Fruit fly (Drosophila melanogaster) whole organism, embryonic: Measurements from ENCODE around the gene dsx.

Experiments used
- Abd-B ChIP-seq: fragments of 200-800 bp; sonication (Bioruptor generic); optimal IDR thresholded peaks from 2 replicates; lab custom pipeline; 2018; ENCODE audit warnings: missing biosample characterization, mild to moderate bottlenecking, missing genetic modification characterization, moderate library complexity
- Ada2b ChIP-seq: fragments of 200-800 bp; sonication (Bioruptor generic); IDR thresholded peaks from 2 replicates; pipeline ENCODE4 v1.3.6; 2022; ENCODE audit warnings: missing biosample characterization, missing genetic modification characterization
- Aef1 ChIP-seq: fragments of 200-800 bp; sonication (Bioruptor generic); IDR thresholded peaks from 3 replicates; pipeline ENCODE4 v1.3.6; 2022; ENCODE audit warnings: missing biosample characterization, missing genetic modification characterization
- Atf3 ChIP-seq: fragments of 200-800 bp; sonication (Bioruptor generic); optimal IDR thresholded peaks from 3 replicates; lab custom pipeline; 2016; ENCODE audit warnings: missing biosample characterization, missing genetic modification characterization
- C15 ChIP-seq: fragments of 200-800 bp; sonication (Bioruptor generic); IDR thresholded peaks from 3 replicates; pipeline ENCODE4 v1.3.6; 2022; ENCODE audit warnings: missing biosample characterization, missing genetic modification characterization
- CG10274 ChIP-seq: fragments of 200-800 bp; sonication (Bioruptor generic); optimal IDR thresholded peaks from 3 replicates; lab custom pipeline; 2017; ENCODE audit warnings: missing biosample characterization, mild to moderate bottlenecking, missing genetic modification characterization
- CG10959 ChIP-seq: fragments of 200-800 bp; sonication (Bioruptor generic); IDR thresholded peaks from 2 replicates; pipeline ENCODE4 v1.3.6; 2022; ENCODE audit warnings: missing biosample characterization, missing genetic modification characterization
- CG13424 ChIP-seq: fragments of 200-800 bp; sonication (Bioruptor generic); optimal IDR thresholded peaks from 2 replicates; lab custom pipeline; 2019; ENCODE audit warnings: missing biosample characterization, mild to moderate bottlenecking, missing genetic modification characterization, moderate library complexity
- CG14441 ChIP-seq: fragments of 200-800 bp; sonication (Bioruptor generic); IDR thresholded peaks from 2 replicates; pipeline ENCODE4 v1.3.6; 2022; ENCODE audit warnings: missing biosample characterization, missing genetic modification characterization
- CG14710 ChIP-seq: fragments of 200-800 bp; sonication (Bioruptor generic); optimal IDR thresholded peaks from 3 replicates; lab custom pipeline; 2019; ENCODE audit warnings: missing biosample characterization, mild to moderate bottlenecking, missing genetic modification characterization, moderate library complexity
- CG17361 ChIP-seq: fragments of 200-800 bp; sonication (Bioruptor generic); IDR thresholded peaks from 3 replicates; pipeline ENCODE4 v1.3.6; 2022; ENCODE audit warnings: missing biosample characterization, missing genetic modification characterization
- CG17802 ChIP-seq: fragments of 200-800 bp; sonication (Bioruptor generic); optimal IDR thresholded peaks from 2 replicates; lab custom pipeline; 2018; ENCODE audit warnings: missing biosample characterization, mild to moderate bottlenecking, missing genetic modification characterization, moderate library complexity
- CG2116 ChIP-seq: fragments of 200-800 bp; sonication (Bioruptor generic); optimal IDR thresholded peaks from 3 replicates; lab custom pipeline; 2018; ENCODE audit warnings: missing biosample characterization, mild to moderate bottlenecking, missing genetic modification characterization
- CG31441 ChIP-seq: fragments of 200-800 bp; sonication (Bioruptor generic); IDR thresholded peaks from 2 replicates; pipeline ENCODE4 v1.3.6; 2022; ENCODE audit warnings: missing biosample characterization, missing genetic modification characterization
- CG34422 ChIP-seq: fragments of 200-800 bp; sonication (Bioruptor generic); IDR thresholded peaks from 3 replicates; pipeline ENCODE4 v1.3.6; 2022; ENCODE audit warnings: missing biosample characterization, missing genetic modification characterization
- CG42726 ChIP-seq: fragments of 200-800 bp; sonication (Bioruptor generic); IDR thresholded peaks from 2 replicates; pipeline ENCODE4 v1.3.6; 2022; ENCODE audit warnings: missing biosample characterization, missing genetic modification characterization; ENCODE audit not compliant: partially characterized antibody
- CG4282 ChIP-seq: fragments of 200-800 bp; sonication (Bioruptor generic); optimal IDR thresholded peaks from 2 replicates; lab custom pipeline; 2016; ENCODE audit warnings: missing biosample characterization, missing genetic modification characterization
- CG4854 ChIP-seq: fragments of 200-800 bp; sonication (Bioruptor generic); optimal IDR thresholded peaks from 2 replicates; lab custom pipeline; 2016; ENCODE audit warnings: missing biosample characterization, missing genetic modification characterization, inconsistent platforms
- CG6791 ChIP-seq: fragments of 200-800 bp; sonication (Bioruptor generic); IDR thresholded peaks from 3 replicates; pipeline ENCODE4 v1.3.6; 2022; ENCODE audit warnings: missing biosample characterization, missing genetic modification characterization; ENCODE audit not compliant: partially characterized antibody
- CG6854 ChIP-seq: fragments of 200-800 bp; sonication (Bioruptor generic); optimal IDR thresholded peaks from 3 replicates; lab custom pipeline; 2017; ENCODE audit warnings: missing biosample characterization, mild to moderate bottlenecking, missing genetic modification characterization
- CG7786 ChIP-seq: fragments of 200-800 bp; sonication (Bioruptor generic); optimal IDR thresholded peaks from 2 replicates; lab custom pipeline; 2016; ENCODE audit warnings: missing biosample characterization, missing genetic modification characterization
- Eip74EF ChIP-seq, 2 experiments: fragments of 200-800 bp in 1 of 2; fragments of >200 bp in 1 of 2; sonication (Bioruptor generic) in 1 of 2; optimal IDR thresholded peaks; 2 replicates each; lab custom pipeline; 2017 to 2019; ENCODE audit warnings: missing biosample characterization in 2 of 2, missing genetic modification characterization in 2 of 2, mild to moderate bottlenecking in 1 of 2, moderate library complexity in 1 of 2
- Elba2 ChIP-seq: fragments of 200-800 bp; sonication (Bioruptor generic); optimal IDR thresholded peaks from 3 replicates; lab custom pipeline; 2016; ENCODE audit warnings: missing biosample characterization, missing genetic modification characterization
- Fer1 ChIP-seq: fragments of 200-800 bp; sonication (Bioruptor generic); optimal IDR thresholded peaks from 2 replicates; lab custom pipeline; 2017; ENCODE audit warnings: missing biosample characterization, mild to moderate bottlenecking, missing genetic modification characterization
- H2.0 ChIP-seq: fragments of 200-800 bp; sonication (Bioruptor generic); IDR thresholded peaks from 2 replicates; pipeline ENCODE4 v1.3.6; 2022; ENCODE audit warnings: missing biosample characterization, missing genetic modification characterization
- Nf-YA ChIP-seq: fragments of 200-800 bp; sonication (Bioruptor generic); IDR thresholded peaks from 2 replicates; pipeline ENCODE4 v1.3.6; 2022; ENCODE audit warnings: missing biosample characterization, missing genetic modification characterization
- Oli ChIP-seq: fragments of 200-800 bp; sonication (Bioruptor generic); optimal IDR thresholded peaks from 2 replicates; lab custom pipeline; 2018; ENCODE audit warnings: missing biosample characterization, mild to moderate bottlenecking, missing genetic modification characterization, moderate library complexity
- Sry-β ChIP-seq: fragments of 200-800 bp; sonication (Bioruptor generic); optimal IDR thresholded peaks from 2 replicates; lab custom pipeline; 2018; ENCODE audit warnings: missing biosample characterization, mild to moderate bottlenecking, missing genetic modification characterization, moderate library complexity
- YL-1 ChIP-seq: fragments of 200-800 bp; sonication (Bioruptor generic); optimal IDR thresholded peaks from 3 replicates; lab custom pipeline; 2017; ENCODE audit warnings: missing biosample characterization, mild to moderate bottlenecking, missing genetic modification characterization
- amos ChIP-seq: fragments of 200-800 bp; sonication (Bioruptor generic); IDR thresholded peaks from 2 replicates; pipeline ENCODE4 v1.3.6; 2022; ENCODE audit warnings: missing biosample characterization, missing genetic modification characterization; ENCODE audit not compliant: partially characterized antibody
- ase ChIP-seq: fragments of 200-800 bp; sonication (Bioruptor generic); IDR thresholded peaks from 3 replicates; pipeline ENCODE4 v1.3.6; 2022; ENCODE audit warnings: missing biosample characterization, missing genetic modification characterization
- az2 ChIP-seq: fragments of 200-800 bp; sonication (Bioruptor generic); optimal IDR thresholded peaks from 3 replicates; lab custom pipeline; 2016; ENCODE audit warnings: missing biosample characterization, missing genetic modification characterization
- bowl ChIP-seq: fragments of 200-800 bp; sonication (Bioruptor generic); IDR thresholded peaks from 2 replicates; pipeline ENCODE4 v1.3.6; 2022; ENCODE audit warnings: missing biosample characterization, missing genetic modification characterization
- br ChIP-seq: fragments of >200 bp; optimal IDR thresholded peaks from 2 replicates; lab custom pipeline; 2017
- caup ChIP-seq: fragments of 200-800 bp; sonication (Bioruptor generic); optimal IDR thresholded peaks from 3 replicates; lab custom pipeline; 2017; ENCODE audit warnings: missing biosample characterization, mild to moderate bottlenecking, missing genetic modification characterization, moderate library complexity; ENCODE audit not compliant: severe bottlenecking
- exex ChIP-seq: fragments of 200-800 bp; sonication (Bioruptor generic); optimal IDR thresholded peaks from 4 replicates; lab custom pipeline; 2018; ENCODE audit warnings: missing biosample characterization, mild to moderate bottlenecking, missing genetic modification characterization, moderate library complexity
- grau ChIP-seq: fragments of 200-800 bp; optimal IDR thresholded peaks from 3 replicates; lab custom pipeline; 2019; ENCODE audit warnings: missing biosample characterization, mild to moderate bottlenecking, missing genetic modification characterization, moderate library complexity
- h ChIP-seq: fragments of >200 bp; optimal IDR thresholded peaks from 2 replicates; lab custom pipeline; 2017
- inv ChIP-seq: fragments of 200-800 bp; sonication (Bioruptor generic); IDR thresholded peaks from 2 replicates; pipeline ENCODE4 v1.3.6; 2022; ENCODE audit warnings: missing biosample characterization, missing genetic modification characterization; ENCODE audit not compliant: partially characterized antibody
- kah ChIP-seq: fragments of 200-800 bp; sonication (Bioruptor generic); optimal IDR thresholded peaks from 2 replicates; lab custom pipeline; 2018; ENCODE audit warnings: missing biosample characterization, mild to moderate bottlenecking, missing genetic modification characterization
- kni ChIP-seq: fragments of 200-800 bp; sonication (Bioruptor generic); optimal IDR thresholded peaks from 3 replicates; lab custom pipeline; 2017; ENCODE audit warnings: mild to moderate bottlenecking, missing biosample characterization, missing genetic modification reagents, missing genetic modification characterization
- mam ChIP-seq: fragments of 200-800 bp; sonication (Bioruptor generic); optimal IDR thresholded peaks from 3 replicates; lab custom pipeline; 2016; ENCODE audit warnings: missing biosample characterization, missing genetic modification characterization
- mld ChIP-seq: fragments of 200-800 bp; sonication (Bioruptor generic); IDR thresholded peaks from 3 replicates; pipeline ENCODE4 v1.3.6; 2022; ENCODE audit warnings: missing biosample characterization, missing genetic modification characterization; ENCODE audit not compliant: partially characterized antibody
- p53 ChIP-seq: fragments of 200-800 bp; sonication (Bioruptor generic); optimal IDR thresholded peaks from 2 replicates; lab custom pipeline; 2016; ENCODE audit warnings: missing biosample characterization, missing genetic modification characterization
- sima ChIP-seq: fragments of 200-800 bp; sonication (Bioruptor generic); optimal IDR thresholded peaks from 2 replicates; lab custom pipeline; 2016; ENCODE audit warnings: missing biosample characterization, missing genetic modification characterization
- sna ChIP-seq: fragments of 200-800 bp; sonication (Bioruptor generic); IDR thresholded peaks from 2 replicates; pipeline ENCODE4 v1.3.6; 2022; ENCODE audit warnings: missing biosample characterization, missing genetic modification characterization; ENCODE audit not compliant: partially characterized antibody
- tgo ChIP-seq: fragments of 200-800 bp; sonication (Bioruptor generic); IDR thresholded peaks from 3 replicates; pipeline ENCODE4 v1.3.6; 2022; ENCODE audit warnings: missing biosample characterization, missing genetic modification characterization
- ttk ChIP-seq: fragments of 200-800 bp; sonication (Bioruptor generic); IDR thresholded peaks from 2 replicates; pipeline ENCODE4 v2.1.2; 2022; ENCODE audit warnings: missing biosample characterization, missing genetic modification characterization
- twi ChIP-seq: fragments of 200-800 bp; optimal IDR thresholded peaks from 2 replicates; lab custom pipeline; 2019; ENCODE audit warnings: missing biosample characterization, mild to moderate bottlenecking, missing genetic modification characterization, moderate library complexity
- vnd ChIP-seq: fragments of 200-800 bp; sonication (Bioruptor generic); IDR thresholded peaks from 3 replicates; pipeline ENCODE4 v1.3.6; 2022; ENCODE audit warnings: missing biosample characterization, missing genetic modification characterization; ENCODE audit not compliant: partially characterized antibody
- wor ChIP-seq: fragments of 200-800 bp; sonication (Bioruptor generic); IDR thresholded peaks from 2 replicates; pipeline ENCODE4 v1.3.6; 2022; ENCODE audit warnings: missing biosample characterization, missing genetic modification characterization
- zfh2 ChIP-seq: fragments of 200-800 bp; sonication (Bioruptor generic); optimal IDR thresholded peaks from 2 replicates; lab custom pipeline; 2016; ENCODE audit warnings: missing biosample characterization, missing genetic modification characterization

dsx gene

dm6 chr3R:7920196-7920595 lies 47.0 kb downstream of the dsx start, which contains the start of the genes CG10445 and lds (continued):
- TF ChIP-seq sna (GFP tag; lab: Robert Waterston, UW) (peak; percentile 90), Sry-β (GFP tag; lab: Kevin White, UChicago) (no peak), mld (GFP tag; lab: Robert Waterston, UW) (peak; percentile 64; the same call in 2 of the 3 replicates), br (no peak), Ada2b (GFP tag; lab: Robert Waterston, UW) (no peak), Elba2 (peak; percentile 22), mam (GFP tag; lab: Kevin White, UChicago) (peak; percentile 48), grau (tag; lab: Kevin White, UChicago) (no peak), kah (GFP tag; lab: Kevin White, UChicago) (no peak), CG10959 (no peak), CG17361 (GFP tag; lab: Robert Waterston, UW) (no peak), Abd-B (GFP tag; lab: Kevin White, UChicago) (no peak), h (lab: Kevin White, UChicago) (no peak), CG42726 (GFP tag; lab: Robert Waterston, UW) (peak; percentile 32; the same call in 1 of the 2 replicates), Aef1 (GFP tag; lab: Robert Waterston, UW) (no peak), CG14710 (tag; lab: Kevin White, UChicago) (peak; percentile 64), sima (GFP tag; lab: Kevin White, UChicago) (no peak), ase (no peak), amos (GFP tag; lab: Robert Waterston, UW) (peak; percentile 84), CG14441 (no peak), C15 (GFP tag; lab: Robert Waterston, UW) (no peak), CG4854 (GFP tag; lab: Kevin White, UChicago) (no peak), exex (tag; lab: Kevin White, UChicago) (no peak), az2 (GFP tag; lab: Kevin White, UChicago) (no peak), CG4282 (GFP tag; lab: Kevin White, UChicago) (no peak), Fer1 (no peak), kni (GFP tag; lab: Kevin White, UChicago) (no peak), Nf-YA (GFP tag; lab: Robert Waterston, UW) (no peak), bowl (GFP tag; lab: Robert Waterston, UW) (no peak), Atf3 (GFP tag; lab: Kevin White, UChicago) (no peak), tgo (GFP tag; lab: Robert Waterston, UW) (no peak), YL-1 (GFP tag; lab: Kevin White, UChicago) (peak; percentile 29), CG31441 (GFP tag; lab: Robert Waterston, UW) (no peak), p53 (GFP tag; lab: Kevin White, UChicago) (no peak), CG17802 (tag; lab: Kevin White, UChicago) (peak; percentile 96), CG2116 (peak; percentile 93), CG6791 (peak; percentile 93), H2.0 (no peak), Eip74EF (GFP tag; optimal IDR thresholded peaks at IDR 0.05; lab: Kevin White, UChicago) (no peak), CG6854 (GFP tag; lab: Kevin White, UChicago) (no peak), ttk (GFP tag; lab: Robert Waterston, UW) (no peak), CG13424 (tag; lab: Kevin White, UChicago) (no peak), vnd (GFP tag; lab: Robert Waterston, UW) (peak; percentile 87), CG7786 (GFP tag; lab: Kevin White, UChicago) (no peak), CG10274 (GFP tag; lab: Kevin White, UChicago) (no peak), zfh2 (GFP tag; lab: Kevin White, UChicago) (peak; percentile 15), twi (tag; lab: Kevin White, UChicago) (no peak), inv (GFP tag; lab: Robert Waterston, UW) (peak; percentile 73), caup (no peak), Oli (tag; lab: Kevin White, UChicago) (no peak), wor (GFP tag; lab: Robert Waterston, UW) (no peak), CG34422 (GFP tag; lab: Robert Waterston, UW) (no peak)
